Fruit fly (Drosophila melanogaster): Measurements from ENCODE around the gene Non3.

Non3 gene

dm6 chr3R:18195295-18195694 is 28.2 kb upstream of the Non3 start:
- TF ChIP-seq Dfd (GFP tag; optimal IDR thresholded peaks at IDR 0.05) (peak; percentile 97), jim (GFP tag; optimal IDR thresholded peaks at IDR 0.05) (no peak), N (GFP tag; optimal IDR thresholded peaks at IDR 0.05) (no peak)

DNA sequence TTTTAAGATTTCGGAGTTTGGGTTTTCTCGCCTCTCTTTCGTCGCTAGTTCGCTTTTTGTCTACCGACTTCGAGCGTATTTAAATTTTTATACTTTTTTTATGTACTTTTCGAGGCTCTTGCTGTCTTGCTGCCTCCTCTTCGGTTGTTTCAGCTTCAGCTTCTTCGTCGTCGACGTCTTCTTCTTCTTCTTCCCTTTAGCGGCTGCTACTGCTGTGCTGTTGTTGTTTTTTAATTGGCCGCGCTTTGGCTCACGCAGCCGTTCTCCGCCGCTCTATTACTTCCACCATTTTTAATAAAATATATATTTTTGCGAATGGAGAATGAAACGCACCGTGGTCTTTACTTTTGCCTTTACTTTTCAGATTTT is 26.9 kb upstream of the Non3 start:
- TF ChIP-seq rgr (GFP tag; optimal IDR thresholded peaks at IDR 0.05) (no peak), CrebA (GFP tag; optimal IDR thresholded peaks at IDR 0.05; ENCODE audit: borderline replicate concordance) (no peak), jim (GFP tag; optimal IDR thresholded peaks at IDR 0.05) (no peak), Dif (GFP tag; optimal IDR thresholded peaks at IDR 0.05; ENCODE audit: partially characterized antibody) (no peak), Hr83 (GFP tag; optimal IDR thresholded peaks at IDR 0.05; ENCODE audit: poor library complexity, severe bottlenecking) (no peak), dl (GFP tag; optimal IDR thresholded peaks at IDR 0.05; ENCODE audit: insufficient read depth in 1 of 2, partially characterized antibody in 2 of 2) (no peak), foxo (GFP tag; optimal IDR thresholded peaks at IDR 0.05) (no peak), Dfd (GFP tag; optimal IDR thresholded peaks at IDR 0.05) (no peak), fru (GFP tag; optimal IDR thresholded peaks at IDR 0.05) (no peak), usp (GFP tag; optimal IDR thresholded peaks at IDR 0.05) (no peak), brk (GFP tag; optimal IDR thresholded peaks at IDR 0.05) (no peak), Hr78 (GFP tag; optimal IDR thresholded peaks at IDR 0.05) (no peak)

DNA sequence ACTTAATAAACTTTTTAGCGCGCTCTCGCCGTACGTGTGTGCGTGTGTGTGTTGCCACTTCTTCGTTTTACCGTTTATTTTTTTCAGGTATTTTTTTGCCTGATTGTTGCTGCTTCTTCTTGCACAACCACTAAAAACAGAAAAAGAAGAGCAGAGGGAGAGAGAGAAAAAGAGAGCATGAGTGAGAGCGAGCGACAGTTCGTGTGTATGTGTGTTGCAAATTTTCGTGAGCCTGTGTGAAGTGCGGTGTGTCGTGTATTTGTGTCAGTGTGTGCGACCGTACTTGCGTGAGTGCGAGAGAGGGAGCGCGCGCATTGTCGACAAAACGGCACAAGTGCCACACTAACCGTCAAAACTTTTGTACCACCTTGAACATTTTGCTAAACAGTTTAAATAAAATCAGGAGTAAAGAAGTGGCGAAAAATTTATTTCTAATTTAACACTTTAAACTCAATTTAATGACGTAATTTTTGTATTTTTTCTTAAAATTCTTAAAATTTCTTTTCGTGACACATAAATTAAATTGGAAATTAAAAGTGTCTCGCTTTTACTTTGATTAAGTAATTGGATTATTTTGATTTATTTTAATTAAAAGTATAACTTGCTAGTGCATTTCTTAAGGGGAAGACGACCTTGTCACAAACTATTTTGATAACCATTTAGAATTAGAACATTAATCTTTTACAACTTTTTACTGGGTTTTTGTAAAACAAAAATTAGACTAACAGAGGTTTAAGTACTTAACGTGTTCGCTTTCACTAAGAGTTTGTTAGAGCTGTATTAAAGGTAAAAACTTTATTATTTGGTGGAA is 26.3 kb upstream of the Non3 start:
- TF ChIP-seq ey (GFP tag; optimal IDR thresholded peaks at IDR 0.05) = peak; percentile 27
- peak; percentile 48 for TF ChIP-seq sv (GFP tag; optimal IDR thresholded peaks at IDR 0.05)
- no peak for TF ChIP-seq lola (GFP tag; optimal IDR thresholded peaks at IDR 0.05)
- no peak for TF ChIP-seq GATAd (GFP tag; optimal IDR thresholded peaks at IDR 0.05)
- TF ChIP-seq Mio (GFP tag; optimal IDR thresholded peaks at IDR 0.05) = no peak
- TF ChIP-seq woc (GFP tag; optimal IDR thresholded peaks at IDR 0.05) = peak; percentile 66
- peak; percentile 8 for TF ChIP-seq Hnf4 (GFP tag; optimal IDR thresholded peaks at IDR 0.05)
- TF ChIP-seq fru (GFP tag; optimal IDR thresholded peaks at IDR 0.05) = peak; percentile 68
- peak; percentile 56 for TF ChIP-seq dmrt93B (GFP tag; optimal IDR thresholded peaks at IDR 0.05)
- TF ChIP-seq br (GFP tag; optimal IDR thresholded peaks at IDR 0.05) = no peak
- TF ChIP-seq dsf (GFP tag; optimal IDR thresholded peaks at IDR 0.05; ENCODE audit: borderline replicate concordance) = no peak
- TF ChIP-seq h (GFP tag; optimal IDR thresholded peaks at IDR 0.05) = peak; percentile 63
- TF ChIP-seq rgr (GFP tag; optimal IDR thresholded peaks at IDR 0.05) = peak; percentile 33
- peak; percentile 94 for TF ChIP-seq psq (GFP tag; optimal IDR thresholded peaks at IDR 0.05)
- TF ChIP-seq OdsH (GFP tag; optimal IDR thresholded peaks at IDR 0.05) = peak; percentile 8
- peak; percentile 77 for TF ChIP-seq Hr83 (GFP tag; optimal IDR thresholded peaks at IDR 0.05; ENCODE audit: poor library complexity, severe bottlenecking)
- TF ChIP-seq usp (GFP tag; optimal IDR thresholded peaks at IDR 0.05) = no peak
- TF ChIP-seq pan (optimal IDR thresholded peaks at IDR 0.05) = no peak
- TF ChIP-seq jim (GFP tag; optimal IDR thresholded peaks at IDR 0.05) = peak; percentile 77
- no peak for TF ChIP-seq brk (GFP tag; optimal IDR thresholded peaks at IDR 0.05)
- no peak for TF ChIP-seq Dfd (GFP tag; optimal IDR thresholded peaks at IDR 0.05)
- peak; percentile 65 to 89 for TF ChIP-seq foxo (GFP tag; optimal IDR thresholded peaks at IDR 0.05)
- TF ChIP-seq Myc (optimal IDR thresholded peaks at IDR 0.05) = no peak
- TF ChIP-seq Hr78 (GFP tag; optimal IDR thresholded peaks at IDR 0.05) = peak; percentile 58
- no peak for TF ChIP-seq CG9705 (GFP tag; optimal IDR thresholded peaks at IDR 0.05)
- peak; percentile 94 for TF ChIP-seq N (GFP tag; optimal IDR thresholded peaks at IDR 0.05)
- TF ChIP-seq Rel (GFP tag; optimal IDR thresholded peaks at IDR 0.05) = peak; percentile 89
- peak; percentile 58 for TF ChIP-seq Rel (tag; optimal IDR thresholded peaks at IDR 0.05)
- TF ChIP-seq CG32264 (GFP tag; optimal IDR thresholded peaks at IDR 0.05) = peak; percentile 18
- TF ChIP-seq Sp1 (GFP tag; optimal IDR thresholded peaks at IDR 0.05) = peak; percentile 60
- peak; percentile 53 for TF ChIP-seq HLH106 (tag; optimal IDR thresholded peaks at IDR 0.05)
- TF ChIP-seq CrebA (GFP tag; optimal IDR thresholded peaks at IDR 0.05; ENCODE audit: borderline replicate concordance) = no peak
- no peak for TF ChIP-seq tai (GFP tag; optimal IDR thresholded peaks at IDR 0.05)
- TF ChIP-seq Vsx2 (GFP tag; optimal IDR thresholded peaks at IDR 0.05; ENCODE audit: partially characterized antibody) = peak; percentile 92
- TF ChIP-seq Dif (GFP tag; optimal IDR thresholded peaks at IDR 0.05; ENCODE audit: partially characterized antibody) = peak; percentile 97
- TF ChIP-seq Jra (GFP tag; optimal IDR thresholded peaks at IDR 0.05) = peak; percentile 9
- peak; percentile 94 to 95 for TF ChIP-seq dl (GFP tag; optimal IDR thresholded peaks at IDR 0.05; ENCODE audit: insufficient read depth in 1 of 2, partially characterized antibody in 2 of 2)
- TF ChIP-seq Abd-B (GFP tag; optimal IDR thresholded peaks at IDR 0.05) = no peak
- TF ChIP-seq sage (GFP tag; optimal IDR thresholded peaks at IDR 0.05) = peak; percentile 80

Data from whole organism, wandering third instar larva.